Worm (Caenorhabditis elegans) whole organism, young adult: ENCODE measurements around the gene hrg-6.

Experiments
- F10E7.11 ChIP-seq: sonication (generic microtip); optimal IDR thresholded peaks from 2 replicates; lab custom pipeline; 2017; ENCODE audit warnings: mild to moderate bottlenecking, missing genetic modification characterization, moderate library complexity, missing compliant biosample characterization
- Y53F4B.3 ChIP-seq: fragments of 200-800 bp; sonication (Bioruptor generic); IDR thresholded peaks from 2 replicates; pipeline ENCODE4 v1.3.6; 2022; ENCODE audit warnings: missing genetic modification reagents, missing genetic modification characterization, missing compliant biosample characterization
- cebp-1 ChIP-seq, 2 experiments: fragments of 200-800 bp in 1 of 2; sonication (Bioruptor generic) in 1 of 2; sonication (generic microtip) in 1 of 2; IDR thresholded peaks in 1 of 2; optimal IDR thresholded peaks in 1 of 2; 2 replicates each; pipeline versions ENCODE4 v1.3.6 to Lab custom; 2017 to 2022; ENCODE audit warnings: missing compliant biosample characterization in 2 of 2, missing genetic modification characterization in 2 of 2, mild to moderate bottlenecking in 1 of 2, missing genetic modification reagents in 1 of 2, moderate library complexity in 1 of 2
- egl-18 ChIP-seq: fragments of 200-800 bp; sonication (Bioruptor generic); IDR thresholded peaks from 2 replicates; pipeline ENCODE4 v1.3.6; 2022; ENCODE audit warnings: missing genetic modification reagents, missing genetic modification characterization, missing compliant biosample characterization
- ets-4 ChIP-seq: fragments of 200-800 bp; sonication (Bioruptor generic); optimal IDR thresholded peaks from 2 replicates; lab custom pipeline; 2018; ENCODE audit warnings: mild to moderate bottlenecking, missing genetic modification characterization, missing compliant biosample characterization
- gei-17 ChIP-seq: fragments of 200-800 bp; sonication (Bioruptor generic); optimal IDR thresholded peaks from 2 replicates; lab custom pipeline; 2018; ENCODE audit warnings: mild to moderate bottlenecking, missing genetic modification characterization, missing compliant biosample characterization
- nfya-1 ChIP-seq: sonication (generic microtip); optimal IDR thresholded peaks from 2 replicates; lab custom pipeline; 2017; ENCODE audit warnings: antibody characterized with exemption, missing compliant biosample characterization, missing genetic modification characterization, borderline replicate concordance; ENCODE audit not compliant: insufficient read depth
- nfyb-1 ChIP-seq: fragments of 200-800 bp; sonication (Bioruptor generic); IDR thresholded peaks from 2 replicates; pipeline ENCODE4 v1.3.6; 2022; ENCODE audit warnings: missing genetic modification reagents, missing genetic modification characterization, missing compliant biosample characterization
- rcor-1 ChIP-seq: fragments of 200-800 bp; sonication (Bioruptor generic); IDR thresholded peaks from 2 replicates; pipeline ENCODE4 v1.3.6; 2022; ENCODE audit warnings: missing genetic modification reagents, missing genetic modification characterization, missing compliant biosample characterization
- rec-8 ChIP-seq, 2 experiments: sonication (generic microtip); optimal IDR thresholded peaks; 2 replicates each; lab custom pipeline; 2016; ENCODE audit warnings: mild to moderate bottlenecking in 2 of 2, missing genetic modification characterization in 2 of 2, missing genetic modification reagents in 2 of 2, missing genotype in 2 of 2, missing biosample characterization in 1 of 2, missing compliant biosample characterization in 1 of 2, moderate library complexity in 1 of 2
- snpc-4 ChIP-seq, 5 experiments: fragments of 150-350 bp in 1 of 5; sonication (generic microtip) in 4 of 5; optimal IDR thresholded peaks; 2 replicates each; lab custom pipeline; 2014 to 2018; ENCODE audit warnings: missing genetic modification characterization in 5 of 5, missing biosample characterization in 3 of 5, antibody characterized with exemption in 2 of 5, mild to moderate bottlenecking in 2 of 5, missing compliant biosample characterization in 2 of 5, missing genotype in 2 of 5, moderate library complexity in 2 of 5, missing genetic modification reagents in 1 of 5
- sptf-2 ChIP-seq: fragments of 200-800 bp; sonication (Bioruptor generic); optimal IDR thresholded peaks from 2 replicates; lab custom pipeline; 2018; ENCODE audit warnings: mild to moderate bottlenecking, missing genetic modification characterization, missing compliant biosample characterization
- unc-130 ChIP-seq: sonication (generic microtip); optimal IDR thresholded peaks from 2 replicates; lab custom pipeline; 2016; ENCODE audit warnings: missing genetic modification reagents, missing genetic modification characterization, missing compliant biosample characterization
- unc-62 ChIP-seq: fragments of 150-350 bp; optimal IDR thresholded peaks from 2 replicates; lab custom pipeline; 2014; ENCODE audit warnings: missing biosample characterization, missing genetic modification reagents, missing genetic modification characterization

ce11 chrIV:11027560-11027959, 4.8 kb upstream of the hrg-6 start:
- TF ChIP-seq snpc-4 (GFP tag; optimal IDR thresholded peaks at IDR 0.05; lab: Kevin White, UChicago) (no peak), snpc-4 (tag; optimal IDR thresholded peaks at IDR 0.05; lab: Kevin White, UChicago) (peak in 3 of 4 experiments; percentile 7 to 44 (median 33)), Y53F4B.3 (GFP tag; lab: Robert Waterston, UW) (no peak), nfyb-1 (GFP tag; lab: Robert Waterston, UW) (peak; percentile 58; the same call in 1 of the 2 replicates), cebp-1 (GFP tag; IDR thresholded peaks at IDR 0.05; lab: Robert Waterston, UW) (no peak), cebp-1 (tag; optimal IDR thresholded peaks at IDR 0.05; lab: Kevin White, UChicago) (peak; percentile 47), unc-62 (GFP tag; lab: Kevin White, UChicago) (peak; percentile 30), ets-4 (GFP tag; lab: Kevin White, UChicago) (no peak), unc-130 (GFP tag; lab: Kevin White, UChicago) (no peak), rec-8 (tag; optimal IDR thresholded peaks at IDR 0.05; lab: Kevin White, UChicago) (no peak), F10E7.11 (tag; lab: Kevin White, UChicago) (no peak), gei-17 (no peak), egl-18 (GFP tag; lab: Robert Waterston, UW) (no peak), sptf-2 (GFP tag; lab: Kevin White, UChicago) (no peak), rcor-1 (GFP tag; lab: Robert Waterston, UW) (no peak), nfya-1 (no peak)
